Worm (Caenorhabditis elegans) whole organism, late embryonic: Measurements from ENCODE around the gene adh-1.

Source experiments
- C08G9.2 ChIP-seq: sonication (generic microtip); optimal IDR thresholded peaks from 2 replicates; lab custom pipeline; 2016; ENCODE audit warnings: mild to moderate bottlenecking, missing genetic modification characterization, moderate library complexity, missing compliant biosample characterization
- K09A11.1 ChIP-seq: sonication (generic microtip); optimal IDR thresholded peaks from 2 replicates; lab custom pipeline; 2017; ENCODE audit warnings: antibody characterized with exemption, mild to moderate bottlenecking, missing genetic modification characterization, missing compliant biosample characterization; ENCODE audit not compliant: insufficient read depth
- T23F11.4 ChIP-seq: fragments of 200-800 bp; sonication (Bioruptor generic); optimal IDR thresholded peaks from 2 replicates; lab custom pipeline; 2018; ENCODE audit warnings: mild to moderate bottlenecking, missing genetic modification characterization, missing compliant biosample characterization
- ahr-1 ChIP-seq: sonication (generic microtip); optimal IDR thresholded peaks from 2 replicates; lab custom pipeline; 2016; ENCODE audit warnings: missing genetic modification characterization, missing compliant biosample characterization
- ama-1 ChIP-seq: fragments of 150-350 bp; optimal IDR thresholded peaks from 2 replicates; lab custom pipeline; 2014
- ceh-14 ChIP-seq: sonication (generic microtip); optimal IDR thresholded peaks from 2 replicates; lab custom pipeline; 2016; ENCODE audit warnings: missing genotype, missing genetic modification characterization, missing compliant biosample characterization
- ceh-18 ChIP-seq: sonication (generic microtip); optimal IDR thresholded peaks from 2 replicates; lab custom pipeline; 2016; ENCODE audit warnings: missing genetic modification characterization, missing compliant biosample characterization
- ceh-19 ChIP-seq: fragments of 200-800 bp; sonication (Bioruptor generic); optimal IDR thresholded peaks from 2 replicates; lab custom pipeline; 2018; ENCODE audit warnings: mild to moderate bottlenecking, missing genetic modification characterization, missing compliant biosample characterization
- ceh-2 ChIP-seq: sonication (generic microtip); optimal IDR thresholded peaks from 2 replicates; lab custom pipeline; 2016; ENCODE audit warnings: missing genotype, missing genetic modification characterization, missing compliant biosample characterization
- ceh-24 ChIP-seq: sonication (generic microtip); optimal IDR thresholded peaks from 2 replicates; lab custom pipeline; 2016; ENCODE audit warnings: mild to moderate bottlenecking, missing genetic modification characterization, missing compliant biosample characterization
- ceh-31 ChIP-seq: sonication (generic microtip); optimal IDR thresholded peaks from 2 replicates; lab custom pipeline; 2016; ENCODE audit warnings: missing genetic modification characterization, missing compliant biosample characterization
- ceh-45 ChIP-seq: fragments of 200-800 bp; sonication (Bioruptor generic); IDR thresholded peaks from 2 replicates; pipeline ENCODE4 v1.3.6; 2022; ENCODE audit warnings: missing genetic modification reagents, missing genetic modification characterization, missing compliant biosample characterization
- ceh-6 ChIP-seq: fragments of 200-800 bp; sonication (Bioruptor generic); optimal IDR thresholded peaks from 2 replicates; lab custom pipeline; 2018; ENCODE audit warnings: mild to moderate bottlenecking, missing genetic modification characterization, missing compliant biosample characterization
- ceh-9 ChIP-seq: sonication (generic microtip); optimal IDR thresholded peaks from 2 replicates; lab custom pipeline; 2016; ENCODE audit warnings: mild to moderate bottlenecking, missing genetic modification characterization, inconsistent platforms, missing compliant biosample characterization
- che-1 ChIP-seq: sonication (generic microtip); optimal IDR thresholded peaks from 2 replicates; lab custom pipeline; 2016; ENCODE audit warnings: mild to moderate bottlenecking, missing genetic modification characterization, missing compliant biosample characterization
- dmd-4 ChIP-seq: sonication (generic microtip); optimal IDR thresholded peaks from 2 replicates; lab custom pipeline; 2016; ENCODE audit warnings: borderline replicate concordance, missing genetic modification characterization, missing compliant biosample characterization
- dve-1 ChIP-seq: sonication (generic microtip); optimal IDR thresholded peaks from 2 replicates; lab custom pipeline; 2017; ENCODE audit warnings: antibody characterized with exemption, mild to moderate bottlenecking, missing genetic modification characterization, missing compliant biosample characterization
- elt-2 ChIP-seq: sonication (generic microtip); optimal IDR thresholded peaks from 2 replicates; lab custom pipeline; 2016; ENCODE audit warnings: missing genetic modification reagents, missing genetic modification characterization, missing compliant biosample characterization
- elt-4 ChIP-seq: sonication (generic microtip); optimal IDR thresholded peaks from 2 replicates; lab custom pipeline; 2016; ENCODE audit warnings: missing genetic modification characterization, missing compliant biosample characterization
- ets-4 ChIP-seq: sonication (generic microtip); optimal IDR thresholded peaks from 2 replicates; lab custom pipeline; 2016; ENCODE audit warnings: missing genetic modification characterization, missing compliant biosample characterization
- gmeb-2 ChIP-seq: sonication (generic microtip); optimal IDR thresholded peaks from 2 replicates; lab custom pipeline; 2016; ENCODE audit warnings: missing genetic modification characterization, inconsistent platforms, missing compliant biosample characterization
- hlh-13 ChIP-seq: fragments of 200-800 bp; sonication (Bioruptor generic); optimal IDR thresholded peaks from 2 replicates; lab custom pipeline; 2018; ENCODE audit warnings: mild to moderate bottlenecking, missing genetic modification characterization, missing compliant biosample characterization
- hlh-15 ChIP-seq: sonication (generic microtip); optimal IDR thresholded peaks from 2 replicates; lab custom pipeline; 2016; ENCODE audit warnings: missing genetic modification characterization, missing compliant biosample characterization
- hlh-6 ChIP-seq: sonication (generic microtip); optimal IDR thresholded peaks from 2 replicates; lab custom pipeline; 2016; ENCODE audit warnings: missing genotype, missing genetic modification characterization, missing compliant biosample characterization
- hlh-8 ChIP-seq: sonication (generic microtip); optimal IDR thresholded peaks from 2 replicates; lab custom pipeline; 2016; ENCODE audit warnings: missing genotype, missing genetic modification characterization, missing compliant biosample characterization
- lim-6 ChIP-seq: sonication (generic microtip); optimal IDR thresholded peaks from 2 replicates; lab custom pipeline; 2016; ENCODE audit warnings: missing genetic modification characterization, missing compliant biosample characterization
- lin-11 ChIP-seq: fragments of 200-800 bp; sonication (Bioruptor generic); optimal IDR thresholded peaks from 2 replicates; lab custom pipeline; 2018; ENCODE audit warnings: mild to moderate bottlenecking, missing genetic modification characterization, missing compliant biosample characterization
- madf-2 ChIP-seq: sonication (generic microtip); optimal IDR thresholded peaks from 2 replicates; lab custom pipeline; 2017; ENCODE audit warnings: missing genetic modification characterization, missing compliant biosample characterization
- mec-3 ChIP-seq: sonication (generic microtip); optimal IDR thresholded peaks from 2 replicates; lab custom pipeline; 2016; ENCODE audit warnings: borderline replicate concordance, missing genetic modification characterization, missing compliant biosample characterization
- nfya-1 ChIP-seq: sonication (generic microtip); optimal IDR thresholded peaks from 2 replicates; lab custom pipeline; 2017; ENCODE audit warnings: missing genetic modification characterization, mild to moderate bottlenecking, missing compliant biosample characterization, antibody characterized with exemption, moderate library complexity
- nhr-11 ChIP-seq: fragments of 150-350 bp; optimal IDR thresholded peaks from 2 replicates; lab custom pipeline; 2014; ENCODE audit warnings: missing biosample characterization, missing genetic modification characterization
- npax-4 ChIP-seq: sonication (generic microtip); optimal IDR thresholded peaks from 2 replicates; lab custom pipeline; 2016; ENCODE audit warnings: missing genetic modification characterization, missing compliant biosample characterization
- odd-2 ChIP-seq: sonication (generic microtip); optimal IDR thresholded peaks from 2 replicates; lab custom pipeline; 2017; ENCODE audit warnings: antibody characterized with exemption, mild to moderate bottlenecking, missing genetic modification characterization, missing compliant biosample characterization
- pag-3 ChIP-seq: sonication (generic microtip); optimal IDR thresholded peaks from 2 replicates; lab custom pipeline; 2016; ENCODE audit warnings: missing compliant biosample characterization, missing genetic modification characterization, borderline replicate concordance
- pax-1 ChIP-seq: fragments of 150-350 bp; optimal IDR thresholded peaks from 2 replicates; lab custom pipeline; 2014; ENCODE audit warnings: missing biosample characterization, missing genetic modification characterization
- pha-2 ChIP-seq: sonication (generic microtip); optimal IDR thresholded peaks from 2 replicates; lab custom pipeline; 2017; ENCODE audit warnings: mild to moderate bottlenecking, missing genetic modification characterization, missing compliant biosample characterization
- pha-4 ChIP-seq: fragments of 150-350 bp; optimal IDR thresholded peaks from 2 replicates; lab custom pipeline; 2018; ENCODE audit warnings: missing biosample characterization, missing genetic modification reagents, missing genetic modification characterization
- pqm-1 ChIP-seq: sonication (generic microtip); optimal IDR thresholded peaks from 2 replicates; lab custom pipeline; 2016; ENCODE audit warnings: missing genetic modification characterization, missing compliant biosample characterization
- ref-2 ChIP-seq: sonication (generic microtip); optimal IDR thresholded peaks from 2 replicates; lab custom pipeline; 2016; ENCODE audit warnings: missing genetic modification characterization, missing compliant biosample characterization
- sdc-2 ChIP-seq: sonication (generic microtip); optimal IDR thresholded peaks from 2 replicates; lab custom pipeline; 2016; ENCODE audit warnings: missing genotype, missing genetic modification characterization, missing compliant biosample characterization
- syd-9 ChIP-seq: sonication (generic microtip); optimal IDR thresholded peaks from 2 replicates; lab custom pipeline; 2016; ENCODE audit warnings: mild to moderate bottlenecking, missing genetic modification characterization, moderate library complexity, missing compliant biosample characterization
- tbx-7 ChIP-seq: sonication (generic microtip); optimal IDR thresholded peaks from 2 replicates; lab custom pipeline; 2016; ENCODE audit warnings: missing genotype, missing genetic modification characterization, missing compliant biosample characterization
- ttx-3 ChIP-seq: sonication (generic microtip); optimal IDR thresholded peaks from 2 replicates; lab custom pipeline; 2016; ENCODE audit warnings: missing genetic modification reagents, missing genetic modification characterization, missing compliant biosample characterization
- unc-55 ChIP-seq: sonication (generic microtip); optimal IDR thresholded peaks from 2 replicates; lab custom pipeline; 2017; ENCODE audit warnings: missing biosample characterization, missing genetic modification reagents, missing genetic modification characterization
- unc-86 ChIP-seq: sonication (generic microtip); optimal IDR thresholded peaks from 2 replicates; lab custom pipeline; 2016; ENCODE audit warnings: missing genetic modification characterization, missing compliant biosample characterization
- zip-5 ChIP-seq: sonication (generic microtip); optimal IDR thresholded peaks from 2 replicates; lab custom pipeline; 2016; ENCODE audit warnings: missing genetic modification characterization, missing compliant biosample characterization
- ztf-16 ChIP-seq: sonication (generic microtip); optimal IDR thresholded peaks from 2 replicates; lab custom pipeline; 2017; ENCODE audit warnings: missing genetic modification characterization, missing compliant biosample characterization

The adh-1 gene

DNA sequence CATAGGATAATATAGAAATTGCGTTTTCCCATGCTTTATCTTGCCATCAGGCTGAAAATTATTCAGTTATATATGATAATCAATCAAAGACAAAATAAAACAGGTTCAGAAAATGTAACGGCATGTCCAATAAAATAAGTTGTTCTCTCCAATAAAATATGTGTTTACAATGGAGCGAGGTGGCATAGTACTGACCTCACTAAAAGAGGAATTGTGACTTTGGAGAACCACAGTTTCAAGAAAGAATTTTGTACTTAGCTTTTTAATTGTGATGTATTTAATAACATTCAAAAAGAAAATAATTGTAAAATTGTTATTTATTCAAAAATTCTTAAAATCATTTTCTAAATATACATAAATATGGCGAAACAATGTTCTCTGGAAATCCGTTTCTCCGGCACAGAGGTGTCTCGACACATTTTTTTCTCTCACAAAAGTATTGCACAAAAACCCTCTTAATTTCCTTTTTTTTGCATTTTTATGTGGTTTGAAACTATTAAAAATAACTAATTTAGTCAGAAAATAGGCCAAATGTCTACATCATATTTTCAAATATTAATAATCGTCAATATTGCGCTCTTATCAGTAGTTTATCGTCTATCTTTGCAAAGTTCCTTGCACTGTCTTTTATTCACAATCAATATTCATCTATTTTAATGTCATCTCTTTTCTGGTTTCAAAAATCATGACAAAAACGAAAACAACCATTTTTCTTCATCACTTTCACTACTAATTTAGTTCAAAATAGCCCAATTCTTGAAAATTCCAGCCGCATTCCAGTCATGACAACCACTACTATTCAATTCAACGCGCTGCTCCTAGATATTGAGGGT, 45.4 kb downstream of the adh-1 start, which contains the start of the genes aman-2 and F58H1.3 (continued):
- TF ChIP-seq dmd-4 (no peak), ceh-6 (no peak), ets-4 (tag; lab: Kevin White, UChicago) (peak; percentile 81), ceh-14 (tag; lab: Kevin White, UChicago) (peak; percentile 86), elt-2 (tag; lab: Kevin White, UChicago) (peak; percentile 89), hlh-8 (tag; lab: Kevin White, UChicago) (peak; percentile 92), syd-9 (no peak), zip-5 (peak; percentile 96), sdc-2 (no peak), lin-11 (tag; lab: Kevin White, UChicago) (peak; percentile 28), K09A11.1 (no peak), unc-86 (peak; percentile 77), ceh-2 (tag; lab: Kevin White, UChicago) (peak; percentile 76), lim-6 (tag; lab: Kevin White, UChicago) (peak; percentile 7), odd-2 (tag; lab: Kevin White, UChicago) (no peak), hlh-13 (GFP tag; lab: Kevin White, UChicago) (no peak), pax-1 (tag; lab: Kevin White, UChicago) (no peak), gmeb-2 (tag; lab: Kevin White, UChicago) (no peak), madf-2 (no peak), ama-1 (no peak), npax-4 (tag; lab: Kevin White, UChicago) (no peak), dve-1 (tag; lab: Kevin White, UChicago) (no peak), che-1 (tag; lab: Kevin White, UChicago) (no peak), ceh-24 (no peak), pag-3 (tag; lab: Kevin White, UChicago) (no peak), ceh-45 (GFP tag; lab: Robert Waterston, UW) (no peak), ceh-19 (no peak), nfya-1 (tag; lab: Kevin White, UChicago) (no peak), nhr-11 (tag; lab: Kevin White, UChicago) (no peak), C08G9.2 (tag; lab: Kevin White, UChicago) (peak; percentile 72), mec-3 (tag; lab: Kevin White, UChicago) (no peak), ztf-16 (tag; lab: Kevin White, UChicago) (peak; percentile 12), hlh-15 (tag; lab: Kevin White, UChicago) (peak; percentile 73), elt-4 (tag; lab: Kevin White, UChicago) (no peak), ceh-31 (tag; lab: Kevin White, UChicago) (peak; percentile 91), pha-2 (no peak), pha-4 (no peak), ref-2 (tag; lab: Kevin White, UChicago) (peak; percentile 86), T23F11.4 (GFP tag; lab: Kevin White, UChicago) (no peak), pqm-1 (peak; percentile 54), unc-55 (no peak), ahr-1 (tag; lab: Kevin White, UChicago) (peak; percentile 75), ceh-9 (no peak)

DNA sequence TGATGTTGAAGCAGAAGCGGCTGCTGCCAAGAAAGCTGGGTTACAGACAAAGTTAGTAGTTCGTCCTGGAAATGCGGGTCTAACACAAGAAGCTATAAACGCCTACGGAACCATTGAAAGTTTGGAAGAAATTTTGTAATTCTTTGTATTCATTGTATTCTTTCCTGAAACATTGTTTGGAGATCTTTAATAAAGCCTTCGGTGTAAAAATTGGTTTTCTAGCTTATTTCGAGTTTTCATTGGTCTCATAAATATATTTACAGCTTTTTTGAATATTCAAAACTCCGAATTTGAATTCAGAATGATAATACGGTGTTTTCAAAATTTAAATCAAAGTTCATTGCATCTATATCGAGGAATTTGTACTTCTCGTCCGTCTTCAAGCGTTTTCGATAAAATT, 46.8 kb downstream of the adh-1 start, which contains the start of gene F58H1.8:
TSS of gene F58H1.8 (plus strand) at position 301 of the 400 bp plus-strand sequence.
- no peak for TF ChIP-seq odd-2 (tag; lab: Kevin White, UChicago)
- TF ChIP-seq pag-3 (tag; lab: Kevin White, UChicago): no peak
- TF ChIP-seq ceh-18 (tag; lab: Kevin White, UChicago): no peak
- TF ChIP-seq elt-4 (tag; lab: Kevin White, UChicago): no peak
- no peak for TF ChIP-seq gmeb-2 (tag; lab: Kevin White, UChicago)
- no peak for TF ChIP-seq K09A11.1
- no peak for TF ChIP-seq syd-9
- no peak for TF ChIP-seq tbx-7 (tag; lab: Kevin White, UChicago)
- no peak for TF ChIP-seq hlh-6 (tag; lab: Kevin White, UChicago)
- TF ChIP-seq ama-1: no peak
- no peak for TF ChIP-seq ttx-3
